Fruit fly (Drosophila melanogaster): ENCODE data around the gene Rop.
A peak's percentile ranks its signal among the peaks of the same experiment; 100 is the strongest.

The Rop gene

dm6 chr3L:4119636-4120357 is 19.0 kb downstream of the Rop start (continued):
- TF ChIP-seq kni (GFP tag; optimal IDR thresholded peaks at IDR 0.05) (peak; percentile 95), CG4360 (GFP tag; IDR thresholded peaks at IDR 0.05) (no peak), CG16815 (GFP tag; optimal IDR thresholded peaks at IDR 0.05) (no peak), Bdp1 (GFP tag; optimal IDR thresholded peaks at IDR 0.05) (no peak), gfzf (GFP tag; optimal IDR thresholded peaks at IDR 0.05) (no peak), ttk (GFP tag; IDR thresholded peaks at IDR 0.05) (no peak), CG6791 (GFP tag; IDR thresholded peaks at IDR 0.05; ENCODE audit: partially characterized antibody) (no peak), CG7839 (tag; optimal IDR thresholded peaks at IDR 0.05) (no peak), Usf (GFP tag; optimal IDR thresholded peaks at IDR 0.05) (no peak), E2f1 (GFP tag; IDR thresholded peaks at IDR 0.05) (no peak), Dip2 (GFP tag; IDR thresholded peaks at IDR 0.05) (no peak), Side (GFP tag; optimal IDR thresholded peaks at IDR 0.05) (no peak), tna (GFP tag; IDR thresholded peaks at IDR 0.05; ENCODE audit: partially characterized antibody) (no peak), CG15269 (tag; optimal IDR thresholded peaks at IDR 0.05) (no peak), Sox102F (GFP tag; optimal IDR thresholded peaks at IDR 0.05) (peak; percentile 6), CG18599 (GFP tag; optimal IDR thresholded peaks at IDR 0.05) (peak; percentile 12), GATAe (GFP tag; conservative IDR thresholded peaks at IDR 0.05) (no peak), CG1024 (GFP tag; IDR thresholded peaks at IDR 0.05) (no peak), CG11093 (GFP tag; IDR thresholded peaks at IDR 0.05) (no peak), prd (optimal IDR thresholded peaks at IDR 0.05) (no peak), prd (GFP tag; IDR thresholded peaks at IDR 0.05) (no peak), CG43689 (GFP tag; IDR thresholded peaks at IDR 0.05) (no peak), CG14965 (GFP tag; optimal IDR thresholded peaks at IDR 0.05; ENCODE audit: borderline replicate concordance) (no peak), C15 (GFP tag; IDR thresholded peaks at IDR 0.05) (no peak), twi (tag; optimal IDR thresholded peaks at IDR 0.05) (peak; percentile 88), Bgb (GFP tag; IDR thresholded peaks at IDR 0.05; ENCODE audit: partially characterized antibody) (no peak), NC2α (GFP tag; optimal IDR thresholded peaks at IDR 0.05) (no peak), CG4404 (GFP tag; IDR thresholded peaks at IDR 0.05) (no peak), br (optimal IDR thresholded peaks at IDR 0.05) (no peak), her (GFP tag; optimal IDR thresholded peaks at IDR 0.05) (no peak), CG34224 (GFP tag; IDR thresholded peaks at IDR 0.05; ENCODE audit: partially characterized antibody) (no peak), gt (GFP tag; IDR thresholded peaks at IDR 0.05) (no peak), Nf-YA (GFP tag; IDR thresholded peaks at IDR 0.05) (no peak), Sin3A (optimal IDR thresholded peaks at IDR 0.05) (no peak), CG11398 (GFP tag; optimal IDR thresholded peaks at IDR 0.05) (no peak), lola (GFP tag; optimal IDR thresholded peaks at IDR 0.05) (no peak), CG13287 (GFP tag; IDR thresholded peaks at IDR 0.05; ENCODE audit: partially characterized antibody) (no peak), da (GFP tag; optimal IDR thresholded peaks at IDR 0.05) (no peak), CG4820 (GFP tag; optimal IDR thresholded peaks at IDR 0.05) (no peak), chm (GFP tag; IDR thresholded peaks at IDR 0.05) (0 out of 2 replicates have a peak, but pooled peaks have one; percentile 9), Doc2 (GFP tag; IDR thresholded peaks at IDR 0.05) (no peak), Hr78 (GFP tag; optimal IDR thresholded peaks at IDR 0.05) (peak in 1 of 2 experiments; percentile 76), trh (GFP tag; optimal IDR thresholded peaks at IDR 0.05) (no peak), CG10959 (GFP tag; IDR thresholded peaks at IDR 0.05) (no peak), CG31365 (tag; optimal IDR thresholded peaks at IDR 0.05) (no peak), Deaf1 (tag; optimal IDR thresholded peaks at IDR 0.05) (no peak), CG7987 (GFP tag; optimal IDR thresholded peaks at IDR 0.05) (no peak), Kr (GFP tag; optimal IDR thresholded peaks at IDR 0.05) (no peak), chinmo (GFP tag; IDR thresholded peaks at IDR 0.05; ENCODE audit: partially characterized antibody) (no peak), CG12942 (GFP tag; optimal IDR thresholded peaks at IDR 0.05) (no peak), CrebB (tag; optimal IDR thresholded peaks at IDR 0.05) (no peak)
